Fruit fly (Drosophila melanogaster): ENCODE measurements around the gene bcn92.

bcn92 gene

DNA sequence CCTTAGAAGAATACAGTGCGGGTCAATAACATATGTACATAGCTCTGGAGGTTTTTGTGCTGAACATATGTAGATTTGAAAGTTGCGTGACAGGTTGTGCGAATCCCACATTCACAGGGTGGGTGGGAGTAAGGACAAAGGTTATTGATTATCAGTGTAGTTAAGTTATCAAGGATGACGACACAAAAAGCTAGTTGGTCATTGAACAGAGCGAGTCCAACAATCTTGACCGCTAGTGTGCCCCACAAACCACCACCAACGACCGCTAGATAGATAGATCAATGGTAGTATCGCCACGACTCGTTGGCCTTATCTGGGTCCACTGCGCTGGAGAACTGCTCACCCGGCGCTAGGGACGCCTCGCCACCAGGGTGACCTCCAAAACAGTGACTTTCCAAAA is 2.9 kb downstream of the bcn92 start (continued):
- no peak for TF ChIP-seq jing (GFP tag; optimal IDR thresholded peaks at IDR 0.05)
- no peak for TF ChIP-seq CG12071 (GFP tag; optimal IDR thresholded peaks at IDR 0.05)
- no peak for TF ChIP-seq Nf-YC (tag; optimal IDR thresholded peaks at IDR 0.05)
- TF ChIP-seq CG4820 (GFP tag; optimal IDR thresholded peaks at IDR 0.05): no peak
- 0 out of 2 replicates have a peak, but pooled peaks have one; percentile 15 for TF ChIP-seq slbo (GFP tag; IDR thresholded peaks at IDR 0.05)
- TF ChIP-seq Dip3 (GFP tag; optimal IDR thresholded peaks at IDR 0.05): no peak
- no peak for TF ChIP-seq ap (GFP tag; IDR thresholded peaks at IDR 0.05)
- no peak for TF ChIP-seq CG33557 (GFP tag; optimal IDR thresholded peaks at IDR 0.05)
- no peak for TF ChIP-seq usp (GFP tag; optimal IDR thresholded peaks at IDR 0.05)
- no peak for TF ChIP-seq D19B (GFP tag; optimal IDR thresholded peaks at IDR 0.05)
- TF ChIP-seq CG9876 (GFP tag; optimal IDR thresholded peaks at IDR 0.05): no peak
- TF ChIP-seq Hr3 (GFP tag; optimal IDR thresholded peaks at IDR 0.05): no peak
- peak; percentile 10 for TF ChIP-seq Fer3 (tag; optimal IDR thresholded peaks at IDR 0.05)
- TF ChIP-seq danr (GFP tag; IDR thresholded peaks at IDR 0.05): no peak
- TF ChIP-seq CG2199 (GFP tag; IDR thresholded peaks at IDR 0.05): no peak
- TF ChIP-seq gsb-n (tag; optimal IDR thresholded peaks at IDR 0.05): no peak
- TF ChIP-seq CG6689 (GFP tag; IDR thresholded peaks at IDR 0.05): no peak
- TF ChIP-seq CG14965 (GFP tag; optimal IDR thresholded peaks at IDR 0.05; ENCODE audit: borderline replicate concordance): no peak
- no peak for TF ChIP-seq ro (GFP tag; IDR thresholded peaks at IDR 0.05)
- TF ChIP-seq CG34422 (GFP tag; IDR thresholded peaks at IDR 0.05): 0 out of 3 replicates have a peak, but pooled peaks have one; percentile 12
- TF ChIP-seq CG11504 (tag; optimal IDR thresholded peaks at IDR 0.05): no peak
- TF ChIP-seq CG11695 (GFP tag; IDR thresholded peaks at IDR 0.05): 0 out of 3 replicates have a peak, but pooled peaks have one; percentile 24
- TF ChIP-seq CG14014 (GFP tag; IDR thresholded peaks at IDR 0.05): 0 out of 2 replicates have a peak, but pooled peaks have one; percentile 7
- no peak for TF ChIP-seq lab (GFP tag; optimal IDR thresholded peaks at IDR 0.05)
- peak in 1 of 2 experiments; percentile 26 for TF ChIP-seq bsh (GFP tag; optimal IDR thresholded peaks at IDR 0.05)
- TF ChIP-seq CG10979 (tag; optimal IDR thresholded peaks at IDR 0.05): peak; percentile 20
- no peak for TF ChIP-seq E2f2 (GFP tag; IDR thresholded peaks at IDR 0.05)
- no peak for TF ChIP-seq CG15269 (tag; optimal IDR thresholded peaks at IDR 0.05)
- TF ChIP-seq Xbp1 (GFP tag; optimal IDR thresholded peaks at IDR 0.05): no peak
- no peak for TF ChIP-seq repo (GFP tag; optimal IDR thresholded peaks at IDR 0.05)
- no peak for TF ChIP-seq NK7.1 (GFP tag; optimal IDR thresholded peaks at IDR 0.05)
- TF ChIP-seq seq (GFP tag; IDR thresholded peaks at IDR 0.05): no peak

DNA sequence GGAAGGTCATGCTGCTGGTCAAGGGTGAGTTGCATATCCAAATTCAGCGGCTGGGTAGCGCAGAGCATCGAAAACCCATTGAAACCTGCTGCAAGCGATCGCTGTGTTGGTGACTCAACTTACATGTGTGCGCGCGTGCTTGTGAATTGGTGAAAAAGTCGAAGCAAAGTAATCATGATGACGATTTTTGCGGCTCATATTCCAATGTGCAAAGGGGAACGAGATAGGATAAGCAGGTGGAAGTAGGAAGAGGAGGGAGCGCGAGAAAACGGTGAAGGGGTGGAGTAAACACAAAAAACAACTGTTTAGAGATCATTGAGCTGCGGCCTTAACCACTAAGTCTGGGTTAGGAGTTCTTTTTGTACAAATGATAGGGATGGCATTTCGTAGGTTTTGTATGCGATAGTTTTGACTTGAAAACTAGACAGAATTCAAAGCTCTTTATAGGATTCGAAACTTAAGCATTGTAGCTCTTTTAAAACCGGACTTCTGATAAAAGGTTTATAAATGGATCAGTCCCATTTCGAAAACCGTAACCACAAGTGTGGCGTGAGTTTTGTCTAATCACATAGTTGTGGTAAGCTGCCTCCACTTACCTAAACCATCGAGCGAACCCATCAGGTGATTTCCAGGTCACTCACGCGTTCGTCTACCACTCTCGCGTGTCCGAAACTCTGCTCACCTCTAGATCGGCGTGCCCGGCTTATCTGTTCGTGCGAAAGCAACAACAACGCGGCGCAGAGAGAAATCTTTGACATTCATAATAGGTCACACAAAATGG is 3.6 kb downstream of the bcn92 start:
- TF ChIP-seq CG32532 (GFP tag; IDR thresholded peaks at IDR 0.05) (no peak), lab (GFP tag; optimal IDR thresholded peaks at IDR 0.05) (peak; percentile 41), CG3995 (GFP tag; optimal IDR thresholded peaks at IDR 0.05) (peak; percentile 73), Drgx (GFP tag; IDR thresholded peaks at IDR 0.05) (peak; percentile 33; the same call in 1 of the 2 replicates), Xrp1 (GFP tag; IDR thresholded peaks at IDR 0.05) (0 out of 2 replicates have a peak, but pooled peaks have one; percentile 5), CG6854 (GFP tag; optimal IDR thresholded peaks at IDR 0.05) (no peak), pum (GFP tag; optimal IDR thresholded peaks at IDR 0.05) (peak; percentile 23), Ravus (GFP tag; IDR thresholded peaks at IDR 0.05) (no peak), lola (GFP tag; optimal IDR thresholded peaks at IDR 0.05) (peak in 1 of 3 experiments; percentile 30), Sox100B (GFP tag; optimal IDR thresholded peaks at IDR 0.05) (no peak), Opbp (GFP tag; IDR thresholded peaks at IDR 0.05; ENCODE audit: partially characterized antibody) (0 out of 3 replicates have a peak, but pooled peaks have one; percentile 22), crp (GFP tag; optimal IDR thresholded peaks at IDR 0.05) (peak in 1 of 2 experiments; percentile 39), ems (GFP tag; optimal IDR thresholded peaks at IDR 0.05) (peak; percentile 29), CG4360 (GFP tag; IDR thresholded peaks at IDR 0.05) (peak; percentile 83), CG15073 (GFP tag; optimal IDR thresholded peaks at IDR 0.05) (no peak), gcm (GFP tag; optimal IDR thresholded peaks at IDR 0.05) (no peak), kni (GFP tag; optimal IDR thresholded peaks at IDR 0.05) (peak; percentile 55), sens-2 (GFP tag; IDR thresholded peaks at IDR 0.05) (no peak), gce (GFP tag; IDR thresholded peaks at IDR 0.05) (no peak)

All from whole organism, embryonic.